Fruit fly (Drosophila melanogaster) whole organism, prepupa: ENCODE measurements around the gene CG34462.

ENCODE experiments used
- CG10631 ChIP-seq: fragments of 200-800 bp; sonication (Bioruptor generic); optimal IDR thresholded peaks from 2 replicates; lab custom pipeline; 2016; ENCODE audit warnings: missing biosample characterization, missing genetic modification characterization
- CG10669 ChIP-seq: fragments of 200-800 bp; sonication (Bioruptor generic); optimal IDR thresholded peaks from 3 replicates; lab custom pipeline; 2018; ENCODE audit warnings: missing biosample characterization, mild to moderate bottlenecking, missing genetic modification characterization, moderate library complexity
- CG11762 ChIP-seq: fragments of 200-800 bp; sonication (Bioruptor generic); optimal IDR thresholded peaks from 3 replicates; lab custom pipeline; 2016; ENCODE audit warnings: missing biosample characterization, missing genetic modification characterization; ENCODE audit not compliant: insufficient read depth
- CG15336 ChIP-seq: fragments of 200-800 bp; sonication (Bioruptor generic); IDR thresholded peaks from 2 replicates; pipeline ENCODE4 v1.3.6; 2022; ENCODE audit warnings: missing biosample characterization, missing genetic modification characterization
- CG1621 ChIP-seq: fragments of 200-800 bp; sonication (Bioruptor generic); optimal IDR thresholded peaks from 3 replicates; lab custom pipeline; 2018; ENCODE audit warnings: missing biosample characterization, mild to moderate bottlenecking, missing genetic modification characterization
- CG16779 ChIP-seq: fragments of 200-800 bp; sonication (Bioruptor generic); optimal IDR thresholded peaks from 3 replicates; lab custom pipeline; 2017; ENCODE audit warnings: missing biosample characterization, mild to moderate bottlenecking, missing genetic modification characterization
- CG3032 ChIP-seq: fragments of 200-800 bp; optimal IDR thresholded peaks from 2 replicates; lab custom pipeline; 2019; ENCODE audit warnings: missing biosample characterization, mild to moderate bottlenecking, missing genetic modification characterization, moderate library complexity
- CG31627 ChIP-seq: fragments of 200-800 bp; sonication (Bioruptor generic); optimal IDR thresholded peaks from 3 replicates; lab custom pipeline; 2016; ENCODE audit warnings: missing biosample characterization, missing genetic modification characterization
- CG32006 ChIP-seq: fragments of 200-800 bp; sonication (Bioruptor generic); optimal IDR thresholded peaks from 3 replicates; lab custom pipeline; 2017; ENCODE audit warnings: missing biosample characterization, mild to moderate bottlenecking, missing genetic modification characterization
- CG34406 ChIP-seq: fragments of 200-800 bp; sonication (Bioruptor generic); optimal IDR thresholded peaks from 3 replicates; lab custom pipeline; 2016; ENCODE audit warnings: missing biosample characterization, missing genetic modification characterization
- CG3919 ChIP-seq: fragments of 200-800 bp; sonication (Bioruptor generic); optimal IDR thresholded peaks from 3 replicates; lab custom pipeline; 2016; ENCODE audit warnings: missing biosample characterization, missing genetic modification characterization
- CG4318 ChIP-seq: fragments of 200-800 bp; sonication (Bioruptor generic); optimal IDR thresholded peaks from 3 replicates; lab custom pipeline; 2017; ENCODE audit warnings: missing biosample characterization, mild to moderate bottlenecking, missing genetic modification characterization
- CG6163 ChIP-seq: fragments of 200-800 bp; sonication (Bioruptor generic); IDR thresholded peaks from 3 replicates; pipeline ENCODE4 v1.3.6; 2022; ENCODE audit warnings: missing biosample characterization, missing genetic modification characterization
- CG6276 ChIP-seq: fragments of 200-800 bp; sonication (Bioruptor generic); optimal IDR thresholded peaks from 2 replicates; lab custom pipeline; 2017; ENCODE audit warnings: missing biosample characterization, mild to moderate bottlenecking, missing genetic modification characterization
- CG6808 ChIP-seq: fragments of 200-800 bp; sonication (Bioruptor generic); optimal IDR thresholded peaks from 3 replicates; lab custom pipeline; 2017; ENCODE audit warnings: missing biosample characterization, missing genetic modification characterization, mild to moderate bottlenecking, moderate library complexity, missing genetic modification reagents
- CG6854 ChIP-seq: fragments of 200-800 bp; sonication (Bioruptor generic); optimal IDR thresholded peaks from 2 replicates; lab custom pipeline; 2017; ENCODE audit warnings: missing biosample characterization, mild to moderate bottlenecking, missing genetic modification characterization
- CG7368 ChIP-seq: fragments of 200-800 bp; sonication (Bioruptor generic); optimal IDR thresholded peaks from 3 replicates; lab custom pipeline; 2016; ENCODE audit warnings: missing biosample characterization, missing genetic modification characterization
- CG8119 ChIP-seq: fragments of 200-800 bp; sonication (Bioruptor generic); IDR thresholded peaks from 3 replicates; pipeline ENCODE4 v1.3.6; 2022; ENCODE audit warnings: missing biosample characterization, missing genetic modification characterization
- CG8319 ChIP-seq: fragments of 200-800 bp; sonication (Bioruptor generic); optimal IDR thresholded peaks from 3 replicates; lab custom pipeline; 2016; ENCODE audit warnings: missing biosample characterization, missing genetic modification characterization
- CG8632 ChIP-seq: fragments of 200-800 bp; sonication (Bioruptor generic); optimal IDR thresholded peaks from 3 replicates; lab custom pipeline; 2016; ENCODE audit warnings: missing biosample characterization, missing genetic modification characterization
- CG9139 ChIP-seq: fragments of 200-800 bp; sonication (Bioruptor generic); optimal IDR thresholded peaks from 3 replicates; lab custom pipeline; 2017; ENCODE audit warnings: missing biosample characterization, mild to moderate bottlenecking, missing genetic modification characterization
- Eip75B ChIP-seq: fragments of 200-800 bp; sonication (Bioruptor generic); optimal IDR thresholded peaks from 3 replicates; lab custom pipeline; 2016; ENCODE audit warnings: missing biosample characterization, missing genetic modification characterization
- Eip78C ChIP-seq: fragments of 200-800 bp; sonication (Bioruptor generic); peaks from one replicate; lab custom pipeline; 2016; ENCODE audit warnings: missing biosample characterization, missing genetic modification characterization
- Eip93F ChIP-seq: fragments of 200-800 bp; sonication (Bioruptor generic); optimal IDR thresholded peaks from 2 replicates; lab custom pipeline; 2016; ENCODE audit warnings: missing biosample characterization, mild to moderate bottlenecking, missing genetic modification characterization
- Ets21C ChIP-seq: fragments of 200-800 bp; sonication (Bioruptor generic); optimal IDR thresholded peaks from 3 replicates; lab custom pipeline; 2016; ENCODE audit warnings: missing biosample characterization, missing genetic modification characterization
- Gug ChIP-seq: fragments of 200-800 bp; sonication (Bioruptor generic); IDR thresholded peaks from 2 replicates; pipeline ENCODE4 v1.3.6; 2022; ENCODE audit warnings: missing biosample characterization, missing genetic modification characterization
- Hr38 ChIP-seq: sonication (Bioruptor generic); optimal IDR thresholded peaks from 2 replicates; lab custom pipeline; 2016; ENCODE audit warnings: missing biosample characterization, missing genetic modification characterization
- Hr39 ChIP-seq: fragments of 200-800 bp; sonication (Bioruptor generic); optimal IDR thresholded peaks from 2 replicates; lab custom pipeline; 2016; ENCODE audit warnings: missing biosample characterization, missing genetic modification characterization
- Hr4 ChIP-seq: fragments of 200-800 bp; sonication (Bioruptor generic); optimal IDR thresholded peaks from 3 replicates; lab custom pipeline; 2016; ENCODE audit warnings: missing biosample characterization, missing genetic modification characterization
- Lpt ChIP-seq: fragments of 200-800 bp; sonication (Bioruptor generic); optimal IDR thresholded peaks from 3 replicates; lab custom pipeline; 2016; ENCODE audit warnings: missing biosample characterization, missing genetic modification characterization
- Met ChIP-seq: fragments of 200-800 bp; sonication (Bioruptor generic); optimal IDR thresholded peaks from 3 replicates; lab custom pipeline; 2016; ENCODE audit warnings: missing biosample characterization, missing genetic modification characterization
- Sox102F ChIP-seq: fragments of 200-800 bp; sonication (Bioruptor generic); optimal IDR thresholded peaks from 2 replicates; lab custom pipeline; 2016; ENCODE audit warnings: missing biosample characterization, mild to moderate bottlenecking, missing genetic modification characterization
- Sox15 ChIP-seq: fragments of 200-800 bp; sonication (Bioruptor generic); optimal IDR thresholded peaks from 3 replicates; lab custom pipeline; 2016; ENCODE audit warnings: missing biosample characterization, missing genetic modification characterization
- acj6 ChIP-seq: fragments of 200-800 bp; sonication (Bioruptor generic); optimal IDR thresholded peaks from 3 replicates; lab custom pipeline; 2016; ENCODE audit warnings: missing biosample characterization, missing genetic modification characterization
- cyc ChIP-seq: fragments of 200-800 bp; sonication (Bioruptor generic); optimal IDR thresholded peaks from 3 replicates; lab custom pipeline; 2016; ENCODE audit warnings: missing biosample characterization, missing genetic modification characterization
- dac ChIP-seq: fragments of 200-800 bp; sonication (Bioruptor generic); optimal IDR thresholded peaks from 2 replicates; lab custom pipeline; 2017; ENCODE audit warnings: missing biosample characterization, mild to moderate bottlenecking, missing genetic modification characterization
- dsx ChIP-seq: fragments of 200-800 bp; optimal IDR thresholded peaks from 3 replicates; lab custom pipeline; 2019; ENCODE audit warnings: missing biosample characterization, mild to moderate bottlenecking, missing genetic modification characterization, moderate library complexity; ENCODE audit not compliant: poor library complexity, severe bottlenecking
- eg ChIP-seq: fragments of 200-800 bp; sonication (Bioruptor generic); IDR thresholded peaks from 3 replicates; pipeline ENCODE4 v1.3.6; 2022; ENCODE audit warnings: missing biosample characterization, missing genetic modification characterization
- esn ChIP-seq: fragments of 200-800 bp; sonication (Bioruptor generic); optimal IDR thresholded peaks from 2 replicates; lab custom pipeline; 2016; ENCODE audit warnings: missing biosample characterization, mild to moderate bottlenecking, missing genetic modification characterization, moderate library complexity
- lz ChIP-seq: fragments of 200-800 bp; sonication (Bioruptor generic); optimal IDR thresholded peaks from 3 replicates; lab custom pipeline; 2016; ENCODE audit warnings: missing biosample characterization, missing genetic modification characterization
- net ChIP-seq: fragments of 200-800 bp; sonication (Bioruptor generic); optimal IDR thresholded peaks from 3 replicates; lab custom pipeline; 2016; ENCODE audit warnings: missing biosample characterization, missing genetic modification characterization
- pdm3 ChIP-seq: fragments of 200-800 bp; sonication (Bioruptor generic); optimal IDR thresholded peaks from 3 replicates; lab custom pipeline; 2016; ENCODE audit warnings: missing biosample characterization, missing genetic modification characterization
- salr ChIP-seq, 2 experiments: fragments of 200-800 bp; sonication (Bioruptor generic); optimal IDR thresholded peaks; 3 replicates each; lab custom pipeline; 2016 to 2018; ENCODE audit warnings: missing biosample characterization in 2 of 2, missing genetic modification characterization in 2 of 2, mild to moderate bottlenecking in 1 of 2
- spab ChIP-seq: fragments of 200-800 bp; sonication (Bioruptor generic); optimal IDR thresholded peaks from 2 replicates; lab custom pipeline; 2017; ENCODE audit warnings: missing biosample characterization, mild to moderate bottlenecking, missing genetic modification characterization, missing genetic modification reagents
- ss ChIP-seq, 2 experiments: fragments of 200-800 bp; sonication (Bioruptor generic); optimal IDR thresholded peaks; 2 replicates in 1 of 2; 3 replicates in 1 of 2; lab custom pipeline; 2017 to 2018; ENCODE audit warnings: mild to moderate bottlenecking in 2 of 2, missing biosample characterization in 2 of 2, missing genetic modification characterization in 2 of 2, moderate library complexity in 1 of 2
- topi ChIP-seq: fragments of 200-800 bp; sonication (Bioruptor generic); optimal IDR thresholded peaks from 3 replicates; lab custom pipeline; 2016; ENCODE audit warnings: missing biosample characterization, missing genetic modification characterization
- vri ChIP-seq: fragments of 200-800 bp; sonication (Bioruptor generic); optimal IDR thresholded peaks from 3 replicates; lab custom pipeline; 2016; ENCODE audit warnings: missing biosample characterization, mild to moderate bottlenecking, missing genetic modification characterization

Gene CG34462

DNA sequence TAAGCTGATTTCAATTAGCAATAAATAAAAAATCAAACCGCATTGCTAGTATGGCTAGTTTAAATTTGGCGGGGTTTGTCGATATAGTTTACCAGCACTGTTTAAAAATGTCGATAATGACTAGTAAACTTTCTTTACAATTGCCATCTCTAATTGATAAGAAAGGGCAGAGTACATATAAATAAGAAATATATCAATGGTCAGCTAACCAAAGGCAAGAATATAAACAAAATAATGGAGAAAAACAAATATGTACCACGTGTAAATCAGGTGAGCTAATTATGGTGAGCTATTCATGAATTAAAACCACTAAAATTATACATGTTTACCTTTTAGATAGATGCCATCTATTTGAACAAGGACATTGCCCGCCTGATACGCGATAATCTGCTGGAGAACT is 10.5 kb downstream of the CG34462 start, which contains the start of gene Pex2 (continued):
- TF ChIP-seq CG11762 (GFP tag; lab: Kevin White, UChicago) (no peak), Eip93F (no peak), ss (GFP tag; optimal IDR thresholded peaks at IDR 0.05; lab: Kevin White, UChicago) (no peak), CG1621 (tag; lab: Kevin White, UChicago) (no peak), Met (peak; percentile 27), CG9139 (GFP tag; lab: Kevin White, UChicago) (no peak)

DNA sequence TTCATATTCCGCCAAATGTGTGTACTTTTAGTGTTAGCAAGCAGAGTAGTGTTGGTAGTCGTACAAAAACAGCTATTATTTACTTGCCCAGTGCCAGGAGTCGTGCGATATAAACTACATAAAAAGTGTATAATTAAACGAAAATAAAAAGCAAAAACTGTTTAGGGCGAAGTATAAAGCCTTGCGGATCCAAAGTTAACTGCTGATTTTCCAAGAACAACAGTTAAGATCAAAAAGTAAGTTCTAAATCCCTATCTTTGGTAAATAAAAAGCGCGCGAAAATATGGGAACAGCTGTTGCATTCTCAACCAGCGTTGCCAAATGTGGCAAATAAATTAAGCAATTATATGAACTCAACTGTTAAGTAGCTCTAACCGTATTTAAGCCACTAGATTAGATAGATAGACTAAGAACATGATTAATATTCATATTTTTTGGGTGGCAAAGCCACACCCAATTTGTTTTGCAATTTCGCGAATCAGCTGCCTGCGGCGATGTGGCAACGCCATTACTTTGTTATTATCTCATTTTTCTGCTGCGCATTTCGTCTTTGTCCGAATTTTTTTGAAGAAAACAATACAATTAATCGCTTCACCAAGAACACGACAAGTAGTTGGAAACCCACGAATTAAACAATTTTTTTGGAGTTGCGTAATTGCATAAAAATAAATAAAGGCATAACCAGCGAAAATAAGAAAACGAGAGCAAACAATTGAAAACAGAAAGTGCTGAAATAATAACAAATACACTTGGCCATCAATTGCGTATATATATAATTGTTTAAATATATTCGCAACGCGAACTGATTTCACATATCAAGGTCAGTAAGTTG is 12.1 kb downstream of the CG34462 start, which contains the start of the genes Prim1 and CG7083:
Gene Prim1 (plus strand): TSS at position 51 of the 832 bp plus-strand sequence.
Gene CG7083 (plus strand): TSS at position 522 of the 832 bp plus-strand sequence.
- TF ChIP-seq CG6276 (GFP tag; lab: Kevin White, UChicago) (no peak), acj6 (GFP tag; lab: Kevin White, UChicago) (peak; percentile 65), CG4318 (GFP tag; lab: Kevin White, UChicago) (no peak), Sox102F (GFP tag; lab: Kevin White, UChicago) (peak; percentile 69), dac (GFP tag; lab: Kevin White, UChicago) (no peak), Eip78C (GFP tag; lab: Kevin White, UChicago) (peak; percentile 85), Hr4 (GFP tag; lab: Kevin White, UChicago) (peak; percentile 70), topi (GFP tag; lab: Kevin White, UChicago) (peak; percentile 67), CG6854 (GFP tag; lab: Kevin White, UChicago) (peak; percentile 5), Met (no peak), net (GFP tag; lab: Kevin White, UChicago) (peak; percentile 57), CG16779 (no peak), CG10631 (GFP tag; lab: Kevin White, UChicago) (peak; percentile 68), pdm3 (GFP tag; lab: Kevin White, UChicago) (peak; percentile 63), CG8319 (GFP tag; lab: Kevin White, UChicago) (peak; percentile 51), lz (peak; percentile 74), cyc (GFP tag; lab: Kevin White, UChicago) (peak; percentile 61), Lpt (no peak), CG3032 (tag; lab: Kevin White, UChicago) (peak; percentile 57), CG6163 (no peak; the same call in 2 of the 3 replicates), CG11762 (GFP tag; lab: Kevin White, UChicago) (peak; percentile 60), CG6808 (peak; percentile 54), Eip93F (peak; percentile 18), CG3919 (peak; percentile 63), Eip75B (GFP tag; lab: Kevin White, UChicago) (peak; percentile 74), CG1621 (tag; lab: Kevin White, UChicago) (peak; percentile 7), spab (no peak), CG34406 (peak; percentile 47), CG7368 (GFP tag; lab: Kevin White, UChicago) (peak; percentile 62), CG15336 (GFP tag; lab: Robert Waterston, UW) (peak; percentile 39; the same call in 1 of the 2 replicates), dsx (no peak), Gug (GFP tag; lab: Robert Waterston, UW) (peak; percentile 28; the same call in 1 of the 2 replicates), salr (GFP tag; optimal IDR thresholded peaks at IDR 0.05; lab: Kevin White, UChicago) (no peak), CG8119 (GFP tag; lab: Robert Waterston, UW) (0 out of 3 replicates have a peak, but pooled peaks have one; percentile 16), CG8632 (GFP tag; lab: Kevin White, UChicago) (peak; percentile 9), Ets21C (GFP tag; lab: Kevin White, UChicago) (peak; percentile 52), CG32006 (peak; percentile 30), esn (GFP tag; lab: Kevin White, UChicago) (peak; percentile 79), Hr39 (GFP tag; lab: Kevin White, UChicago) (peak; percentile 73), CG9139 (GFP tag; lab: Kevin White, UChicago) (no peak), vri (GFP tag; lab: Kevin White, UChicago) (peak; percentile 93), CG31627 (peak; percentile 74), Sox15 (GFP tag; lab: Kevin White, UChicago) (peak; percentile 2), eg (no peak), Hr38 (GFP tag; lab: Kevin White, UChicago) (no peak), CG10669 (GFP tag; lab: Kevin White, UChicago) (peak; percentile 55)
